Fruit fly (Drosophila melanogaster): ENCODE results near the gene CG4133.

CG4133 gene

dm6 chr2L:496436-496835 is 41.1 kb downstream of the CG4133 start:
- no peak for TF ChIP-seq psq (optimal IDR thresholded peaks at IDR 0.05)
- no peak for TF ChIP-seq Myc (optimal IDR thresholded peaks at IDR 0.05)
- no peak for TF ChIP-seq ttk (optimal IDR thresholded peaks at IDR 0.05)
- no peak for TF ChIP-seq insv (optimal IDR thresholded peaks at IDR 0.05)
- no peak for TF ChIP-seq h (optimal IDR thresholded peaks at IDR 0.05)
- no peak for TF ChIP-seq Sin3A (optimal IDR thresholded peaks at IDR 0.05)

- no peak for TF ChIP-seq Myc (optimal IDR thresholded peaks at IDR 0.05)
- TF ChIP-seq ttk (optimal IDR thresholded peaks at IDR 0.05), result no peak
- no peak for TF ChIP-seq h (optimal IDR thresholded peaks at IDR 0.05)
- no peak for TF ChIP-seq Sin3A (optimal IDR thresholded peaks at IDR 0.05)
- no peak for TF ChIP-seq psq (optimal IDR thresholded peaks at IDR 0.05)
- TF ChIP-seq insv (optimal IDR thresholded peaks at IDR 0.05), result no peak
Observed at dm6 chr2L:496841-497240, 41.5 kb downstream of the CG4133 start.

dm6 chr2L:497657-498473 is 42.5 kb downstream of the CG4133 start:
- TF ChIP-seq psq (optimal IDR thresholded peaks at IDR 0.05), result no peak
- no peak for TF ChIP-seq insv (optimal IDR thresholded peaks at IDR 0.05)
- no peak for TF ChIP-seq Sin3A (optimal IDR thresholded peaks at IDR 0.05)
- TF ChIP-seq h (optimal IDR thresholded peaks at IDR 0.05), result no peak
- TF ChIP-seq ttk (optimal IDR thresholded peaks at IDR 0.05), result no peak
- no peak for TF ChIP-seq Myc (optimal IDR thresholded peaks at IDR 0.05)

- TF ChIP-seq psq (optimal IDR thresholded peaks at IDR 0.05), result no peak
- TF ChIP-seq ttk (optimal IDR thresholded peaks at IDR 0.05), result no peak
- no peak for TF ChIP-seq Sin3A (optimal IDR thresholded peaks at IDR 0.05)
- no peak for TF ChIP-seq Myc (optimal IDR thresholded peaks at IDR 0.05)
Observed at dm6 chr2L:498474-498821, 43.1 kb downstream of the CG4133 start.

dm6 chr2L:499939-500338 is 44.6 kb downstream of the CG4133 start:
- no peak for TF ChIP-seq Myc (optimal IDR thresholded peaks at IDR 0.05)
- no peak for TF ChIP-seq ttk (optimal IDR thresholded peaks at IDR 0.05)
- TF ChIP-seq psq (optimal IDR thresholded peaks at IDR 0.05), result no peak
- no peak for TF ChIP-seq Sin3A (optimal IDR thresholded peaks at IDR 0.05)
- TF ChIP-seq h (optimal IDR thresholded peaks at IDR 0.05), result no peak
- no peak for TF ChIP-seq insv (optimal IDR thresholded peaks at IDR 0.05)

- TF ChIP-seq h (optimal IDR thresholded peaks at IDR 0.05), result no peak
- TF ChIP-seq insv (optimal IDR thresholded peaks at IDR 0.05), result no peak
- TF ChIP-seq ttk (optimal IDR thresholded peaks at IDR 0.05), result no peak
Observed at dm6 chr2L:501622-502021, 46.3 kb downstream of the CG4133 start.

dm6 chr2L:505009-505408 is 49.7 kb downstream of the CG4133 start:
- TF ChIP-seq Myc (optimal IDR thresholded peaks at IDR 0.05) (no peak), insv (optimal IDR thresholded peaks at IDR 0.05) (no peak), ttk (optimal IDR thresholded peaks at IDR 0.05) (no peak), Sin3A (optimal IDR thresholded peaks at IDR 0.05) (no peak), psq (optimal IDR thresholded peaks at IDR 0.05) (no peak), h (optimal IDR thresholded peaks at IDR 0.05) (no peak)

dm6 chr2L:506443-506842 is 51.1 kb downstream of the CG4133 start:
- TF ChIP-seq ttk (optimal IDR thresholded peaks at IDR 0.05), result no peak
- no peak for TF ChIP-seq Sin3A (optimal IDR thresholded peaks at IDR 0.05)
- TF ChIP-seq insv (optimal IDR thresholded peaks at IDR 0.05), result no peak
- TF ChIP-seq psq (optimal IDR thresholded peaks at IDR 0.05), result no peak
- TF ChIP-seq h (optimal IDR thresholded peaks at IDR 0.05), result no peak
- no peak for TF ChIP-seq Myc (optimal IDR thresholded peaks at IDR 0.05)

dm6 chr2L:507169-507568 is 51.8 kb downstream of the CG4133 start:
- no peak for TF ChIP-seq Myc (optimal IDR thresholded peaks at IDR 0.05)
- no peak for TF ChIP-seq h (optimal IDR thresholded peaks at IDR 0.05)
- no peak for TF ChIP-seq psq (optimal IDR thresholded peaks at IDR 0.05)
- no peak for TF ChIP-seq ttk (optimal IDR thresholded peaks at IDR 0.05)
